Fruit fly (Drosophila melanogaster): ENCODE measurements around the gene CG14879.

DNA sequence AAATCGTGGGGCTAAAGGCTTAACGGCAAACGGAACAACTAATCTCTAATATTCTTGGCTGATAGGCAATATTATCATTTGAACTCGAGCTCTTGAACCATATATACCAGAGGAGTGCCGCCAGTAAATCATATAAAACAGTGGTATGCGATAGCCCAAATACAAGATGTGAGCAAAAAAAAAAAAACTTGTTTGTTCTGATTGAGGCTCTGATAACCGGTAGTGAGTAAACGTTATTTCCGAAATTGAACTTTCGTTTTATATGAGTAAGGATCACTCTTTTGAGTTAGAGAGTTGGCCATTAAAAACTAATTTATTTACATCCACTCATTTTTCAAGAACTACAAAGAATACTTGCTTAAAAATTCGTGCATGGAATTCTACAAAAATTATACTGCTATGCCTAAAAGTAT, 38.9 kb downstream of the CG14879 start:
- no peak for TF ChIP-seq CG2875 (GFP tag; optimal IDR thresholded peaks at IDR 0.05)
- TF ChIP-seq hb (GFP tag; IDR thresholded peaks at IDR 0.05; ENCODE audit: partially characterized antibody) = no peak
- no peak for TF ChIP-seq Tbp (GFP tag; optimal IDR thresholded peaks at IDR 0.05)
- no peak for TF ChIP-seq crol (GFP tag; IDR thresholded peaks at IDR 0.05)
- TF ChIP-seq Ptx1 (GFP tag; IDR thresholded peaks at IDR 0.05) = no peak
- no peak for TF ChIP-seq Nf-YB (GFP tag; optimal IDR thresholded peaks at IDR 0.05)
- TF ChIP-seq lbe (GFP tag; optimal IDR thresholded peaks at IDR 0.05) = no peak
